Fruit fly (Drosophila melanogaster) whole organism, prepupa: ENCODE measurements around the gene CG33303.
A peak's percentile ranks its signal among the peaks of the same experiment; 100 is the strongest.

Experiments
- CG10631 ChIP-seq: fragments of 200-800 bp; sonication (Bioruptor generic); optimal IDR thresholded peaks from 2 replicates; lab custom pipeline; 2016; ENCODE audit warnings: missing biosample characterization, missing genetic modification characterization
- CG10669 ChIP-seq: fragments of 200-800 bp; sonication (Bioruptor generic); optimal IDR thresholded peaks from 3 replicates; lab custom pipeline; 2018; ENCODE audit warnings: missing biosample characterization, mild to moderate bottlenecking, missing genetic modification characterization, moderate library complexity
- CG11294 ChIP-seq: fragments of 200-800 bp; sonication (Bioruptor generic); IDR thresholded peaks from 2 replicates; pipeline ENCODE4 v1.3.6; 2022; ENCODE audit warnings: missing biosample characterization, missing genetic modification characterization
- CG15336 ChIP-seq: fragments of 200-800 bp; sonication (Bioruptor generic); IDR thresholded peaks from 2 replicates; pipeline ENCODE4 v1.3.6; 2022; ENCODE audit warnings: missing biosample characterization, missing genetic modification characterization
- CG1621 ChIP-seq: fragments of 200-800 bp; sonication (Bioruptor generic); optimal IDR thresholded peaks from 3 replicates; lab custom pipeline; 2018; ENCODE audit warnings: missing biosample characterization, mild to moderate bottlenecking, missing genetic modification characterization
- CG3032 ChIP-seq: fragments of 200-800 bp; optimal IDR thresholded peaks from 2 replicates; lab custom pipeline; 2019; ENCODE audit warnings: missing biosample characterization, mild to moderate bottlenecking, missing genetic modification characterization, moderate library complexity
- CG31627 ChIP-seq: fragments of 200-800 bp; sonication (Bioruptor generic); optimal IDR thresholded peaks from 3 replicates; lab custom pipeline; 2016; ENCODE audit warnings: missing biosample characterization, missing genetic modification characterization
- CG34406 ChIP-seq: fragments of 200-800 bp; sonication (Bioruptor generic); optimal IDR thresholded peaks from 3 replicates; lab custom pipeline; 2016; ENCODE audit warnings: missing biosample characterization, missing genetic modification characterization
- CG3919 ChIP-seq: fragments of 200-800 bp; sonication (Bioruptor generic); optimal IDR thresholded peaks from 3 replicates; lab custom pipeline; 2016; ENCODE audit warnings: missing biosample characterization, missing genetic modification characterization
- CG6276 ChIP-seq: fragments of 200-800 bp; sonication (Bioruptor generic); optimal IDR thresholded peaks from 2 replicates; lab custom pipeline; 2017; ENCODE audit warnings: missing biosample characterization, mild to moderate bottlenecking, missing genetic modification characterization
- CG6854 ChIP-seq: fragments of 200-800 bp; sonication (Bioruptor generic); optimal IDR thresholded peaks from 2 replicates; lab custom pipeline; 2017; ENCODE audit warnings: missing biosample characterization, mild to moderate bottlenecking, missing genetic modification characterization
- CG8319 ChIP-seq: fragments of 200-800 bp; sonication (Bioruptor generic); optimal IDR thresholded peaks from 3 replicates; lab custom pipeline; 2016; ENCODE audit warnings: missing biosample characterization, missing genetic modification characterization
- CG9139 ChIP-seq: fragments of 200-800 bp; sonication (Bioruptor generic); optimal IDR thresholded peaks from 3 replicates; lab custom pipeline; 2017; ENCODE audit warnings: missing biosample characterization, mild to moderate bottlenecking, missing genetic modification characterization
- Eip75B ChIP-seq: fragments of 200-800 bp; sonication (Bioruptor generic); optimal IDR thresholded peaks from 3 replicates; lab custom pipeline; 2016; ENCODE audit warnings: missing biosample characterization, missing genetic modification characterization
- Eip78C ChIP-seq: fragments of 200-800 bp; sonication (Bioruptor generic); peaks from one replicate; lab custom pipeline; 2016; ENCODE audit warnings: missing biosample characterization, missing genetic modification characterization
- Eip93F ChIP-seq: fragments of 200-800 bp; sonication (Bioruptor generic); optimal IDR thresholded peaks from 2 replicates; lab custom pipeline; 2016; ENCODE audit warnings: missing biosample characterization, mild to moderate bottlenecking, missing genetic modification characterization
- Gug ChIP-seq: fragments of 200-800 bp; sonication (Bioruptor generic); IDR thresholded peaks from 2 replicates; pipeline ENCODE4 v1.3.6; 2022; ENCODE audit warnings: missing biosample characterization, missing genetic modification characterization
- Hr38 ChIP-seq: sonication (Bioruptor generic); optimal IDR thresholded peaks from 2 replicates; lab custom pipeline; 2016; ENCODE audit warnings: missing biosample characterization, missing genetic modification characterization
- Hr4 ChIP-seq: fragments of 200-800 bp; sonication (Bioruptor generic); optimal IDR thresholded peaks from 3 replicates; lab custom pipeline; 2016; ENCODE audit warnings: missing biosample characterization, missing genetic modification characterization
- Lpt ChIP-seq: fragments of 200-800 bp; sonication (Bioruptor generic); optimal IDR thresholded peaks from 3 replicates; lab custom pipeline; 2016; ENCODE audit warnings: missing biosample characterization, missing genetic modification characterization
- Met ChIP-seq: fragments of 200-800 bp; sonication (Bioruptor generic); optimal IDR thresholded peaks from 3 replicates; lab custom pipeline; 2016; ENCODE audit warnings: missing biosample characterization, missing genetic modification characterization
- OdsH ChIP-seq: fragments of 200-800 bp; sonication (Bioruptor generic); optimal IDR thresholded peaks from 3 replicates; lab custom pipeline; 2016; ENCODE audit warnings: missing biosample characterization, missing genetic modification characterization
- Smox ChIP-seq: fragments of 200-800 bp; sonication (Bioruptor generic); optimal IDR thresholded peaks from 3 replicates; lab custom pipeline; 2016; ENCODE audit warnings: missing biosample characterization, missing genetic modification characterization
- Sox102F ChIP-seq: fragments of 200-800 bp; sonication (Bioruptor generic); optimal IDR thresholded peaks from 2 replicates; lab custom pipeline; 2016; ENCODE audit warnings: missing biosample characterization, mild to moderate bottlenecking, missing genetic modification characterization
- Sox14 ChIP-seq: fragments of 200-800 bp; sonication (Bioruptor generic); optimal IDR thresholded peaks from 3 replicates; lab custom pipeline; 2016; ENCODE audit warnings: missing biosample characterization, missing genetic modification characterization
- Sox15 ChIP-seq: fragments of 200-800 bp; sonication (Bioruptor generic); optimal IDR thresholded peaks from 3 replicates; lab custom pipeline; 2016; ENCODE audit warnings: missing biosample characterization, missing genetic modification characterization
- achi ChIP-seq: fragments of 200-800 bp; sonication (Bioruptor generic); optimal IDR thresholded peaks from 3 replicates; lab custom pipeline; 2016; ENCODE audit warnings: missing biosample characterization, missing genetic modification characterization
- acj6 ChIP-seq: fragments of 200-800 bp; sonication (Bioruptor generic); optimal IDR thresholded peaks from 3 replicates; lab custom pipeline; 2016; ENCODE audit warnings: missing biosample characterization, missing genetic modification characterization
- cyc ChIP-seq: fragments of 200-800 bp; sonication (Bioruptor generic); optimal IDR thresholded peaks from 3 replicates; lab custom pipeline; 2016; ENCODE audit warnings: missing biosample characterization, missing genetic modification characterization
- dsx ChIP-seq: fragments of 200-800 bp; optimal IDR thresholded peaks from 3 replicates; lab custom pipeline; 2019; ENCODE audit warnings: missing biosample characterization, mild to moderate bottlenecking, missing genetic modification characterization, moderate library complexity; ENCODE audit not compliant: poor library complexity, severe bottlenecking
- esn ChIP-seq: fragments of 200-800 bp; sonication (Bioruptor generic); optimal IDR thresholded peaks from 2 replicates; lab custom pipeline; 2016; ENCODE audit warnings: missing biosample characterization, mild to moderate bottlenecking, missing genetic modification characterization, moderate library complexity
- fd59A ChIP-seq: fragments of 200-800 bp; sonication (Bioruptor generic); optimal IDR thresholded peaks from 2 replicates; lab custom pipeline; 2017; ENCODE audit warnings: missing biosample characterization, mild to moderate bottlenecking, missing genetic modification characterization, missing genetic modification reagents
- fkh ChIP-seq: fragments of 200-800 bp; sonication (Bioruptor generic); optimal IDR thresholded peaks from 3 replicates; lab custom pipeline; 2017; ENCODE audit warnings: missing biosample characterization, mild to moderate bottlenecking, missing genetic modification characterization, moderate library complexity
- lz ChIP-seq: fragments of 200-800 bp; sonication (Bioruptor generic); optimal IDR thresholded peaks from 3 replicates; lab custom pipeline; 2016; ENCODE audit warnings: missing biosample characterization, missing genetic modification characterization
- net ChIP-seq: fragments of 200-800 bp; sonication (Bioruptor generic); optimal IDR thresholded peaks from 3 replicates; lab custom pipeline; 2016; ENCODE audit warnings: missing biosample characterization, missing genetic modification characterization
- pdm3 ChIP-seq: fragments of 200-800 bp; sonication (Bioruptor generic); optimal IDR thresholded peaks from 3 replicates; lab custom pipeline; 2016; ENCODE audit warnings: missing biosample characterization, missing genetic modification characterization
- salr ChIP-seq, 2 experiments: fragments of 200-800 bp; sonication (Bioruptor generic); optimal IDR thresholded peaks; 3 replicates each; lab custom pipeline; 2016 to 2018; ENCODE audit warnings: missing biosample characterization in 2 of 2, missing genetic modification characterization in 2 of 2, mild to moderate bottlenecking in 1 of 2
- spab ChIP-seq: fragments of 200-800 bp; sonication (Bioruptor generic); optimal IDR thresholded peaks from 2 replicates; lab custom pipeline; 2017; ENCODE audit warnings: missing biosample characterization, mild to moderate bottlenecking, missing genetic modification characterization, missing genetic modification reagents
- svp ChIP-seq: fragments of 200-800 bp; sonication (Bioruptor generic); peaks from one replicate; lab custom pipeline; 2016; ENCODE audit warnings: missing biosample characterization, missing genetic modification characterization
- topi ChIP-seq: fragments of 200-800 bp; sonication (Bioruptor generic); optimal IDR thresholded peaks from 3 replicates; lab custom pipeline; 2016; ENCODE audit warnings: missing biosample characterization, missing genetic modification characterization
- vri ChIP-seq: fragments of 200-800 bp; sonication (Bioruptor generic); optimal IDR thresholded peaks from 3 replicates; lab custom pipeline; 2016; ENCODE audit warnings: missing biosample characterization, mild to moderate bottlenecking, missing genetic modification characterization

Gene CG33303

DNA sequence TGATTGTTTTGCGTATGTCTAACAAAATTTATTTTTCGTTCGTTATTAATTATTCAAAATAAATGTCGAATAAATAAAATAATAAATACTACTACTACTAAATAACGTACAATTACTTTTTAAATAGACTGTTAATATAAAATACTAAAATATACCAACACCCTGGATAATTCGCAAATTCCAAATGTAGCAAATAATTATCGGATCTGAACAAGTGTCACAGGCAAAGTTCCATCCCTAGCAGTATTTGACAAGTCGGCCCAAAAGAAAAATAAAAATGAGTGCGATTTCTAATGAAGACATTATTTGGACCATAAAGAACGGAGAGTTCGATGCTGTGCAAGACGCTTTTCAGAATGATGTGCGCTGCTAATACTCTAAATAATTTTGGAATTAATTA, 34.2 kb downstream of the CG33303 start, which contains the start of gene CG31715 (continued):
- TF ChIP-seq CG10669 (GFP tag; lab: Kevin White, UChicago) (no peak), spab (GFP tag; lab: Kevin White, UChicago) (no peak), Met (peak; percentile 13), pdm3 (GFP tag; lab: Kevin White, UChicago) (peak; percentile 23), CG31627 (no peak), CG34406 (GFP tag; lab: Kevin White, UChicago) (no peak), Gug (GFP tag; lab: Robert Waterston, UW) (no peak), CG6276 (GFP tag; lab: Kevin White, UChicago) (no peak)

DNA sequence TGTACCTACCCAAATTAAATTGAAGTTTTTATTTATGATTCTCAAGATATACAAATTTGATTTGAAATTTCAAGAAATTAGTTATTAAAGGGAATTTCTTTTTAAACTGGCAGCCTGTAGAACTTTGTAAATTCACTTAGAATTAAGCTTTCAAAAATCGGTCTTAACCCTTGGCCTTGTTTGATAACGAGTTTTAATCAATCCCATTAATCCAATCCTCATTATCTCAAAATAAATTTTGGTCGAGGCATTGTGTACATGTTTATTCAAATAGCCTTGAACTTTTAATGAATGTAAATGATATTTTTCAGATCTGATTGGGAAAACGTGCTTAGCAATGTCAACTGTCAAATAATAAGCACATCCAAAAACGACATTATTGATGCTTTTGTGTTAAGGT, 35.7 kb downstream of the CG33303 start:
- no peak for TF ChIP-seq Hr38 (GFP tag; lab: Kevin White, UChicago)
- TF ChIP-seq svp, result peak; percentile 71
- no peak for TF ChIP-seq pdm3 (GFP tag; lab: Kevin White, UChicago)
- peak; percentile 24 for TF ChIP-seq Eip78C (GFP tag; lab: Kevin White, UChicago)

DNA sequence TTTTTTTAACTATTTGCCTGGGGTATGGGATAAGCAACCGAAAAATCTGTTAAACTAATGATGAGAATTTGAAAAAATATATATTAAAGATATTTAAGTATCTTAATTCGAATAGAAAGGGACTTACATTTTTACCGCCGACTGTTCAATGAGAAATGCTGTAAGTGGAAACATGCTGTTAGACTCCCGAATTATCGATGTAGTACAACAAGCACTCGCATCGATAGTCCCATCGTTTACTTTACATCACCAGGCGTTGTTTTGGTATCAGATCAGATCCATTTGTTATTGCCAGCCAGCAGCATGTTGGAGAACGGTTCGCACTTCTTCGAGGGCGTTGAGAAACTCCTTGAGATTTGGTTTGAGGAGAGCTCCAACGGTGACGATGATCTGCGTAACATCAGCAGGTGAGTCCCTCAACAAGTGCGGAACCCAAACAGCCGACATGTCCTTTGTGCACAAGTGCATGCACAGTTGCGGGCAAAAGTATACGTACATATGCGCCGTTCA, 36.3 kb downstream of the CG33303 start, which contains the start of gene SamDC:
TSS of gene SamDC (plus strand) at position 246 of the 510 bp plus-strand sequence.
- TF ChIP-seq CG8319 (GFP tag; lab: Kevin White, UChicago), result no peak
- peak; percentile 38 for TF ChIP-seq CG3032 (tag; lab: Kevin White, UChicago)
- peak; percentile 58 for TF ChIP-seq Sox14 (GFP tag; lab: Kevin White, UChicago)
- no peak for TF ChIP-seq Gug (GFP tag; lab: Robert Waterston, UW)
- peak; percentile 53 for TF ChIP-seq esn (GFP tag; lab: Kevin White, UChicago)
- TF ChIP-seq CG1621 (tag; lab: Kevin White, UChicago), result no peak
- peak; percentile 39 for TF ChIP-seq pdm3 (GFP tag; lab: Kevin White, UChicago)
- TF ChIP-seq salr (GFP tag; optimal IDR thresholded peaks at IDR 0.05; lab: Kevin White, UChicago), result peak in 1 of 2 experiments; percentile 33
- TF ChIP-seq achi (GFP tag; lab: Kevin White, UChicago), result peak; percentile 1
- TF ChIP-seq vri (GFP tag; lab: Kevin White, UChicago), result peak; percentile 44
- TF ChIP-seq CG31627, result no peak
- TF ChIP-seq lz (GFP tag; lab: Kevin White, UChicago), result peak; percentile 15
- TF ChIP-seq acj6, result peak; percentile 30
- peak; percentile 25 for TF ChIP-seq Eip93F (GFP tag; lab: Kevin White, UChicago)
- peak; percentile 63 for TF ChIP-seq CG15336 (GFP tag; lab: Robert Waterston, UW)
- TF ChIP-seq Met, result peak; percentile 18
- peak; percentile 45 for TF ChIP-seq CG10631
- no peak for TF ChIP-seq Sox15 (GFP tag; lab: Kevin White, UChicago)
- TF ChIP-seq CG11294 (GFP tag; lab: Robert Waterston, UW), result no peak
- peak; percentile 16 for TF ChIP-seq Lpt (GFP tag; lab: Kevin White, UChicago)
- TF ChIP-seq fkh (GFP tag; lab: Kevin White, UChicago), result peak; percentile 78
- TF ChIP-seq Sox102F (GFP tag; lab: Kevin White, UChicago), result peak; percentile 8
- peak; percentile 25 for TF ChIP-seq Smox (GFP tag; lab: Kevin White, UChicago)
- TF ChIP-seq cyc, result peak; percentile 1
- no peak for TF ChIP-seq CG6276 (GFP tag; lab: Kevin White, UChicago)
- TF ChIP-seq Eip78C (GFP tag; lab: Kevin White, UChicago), result peak; percentile 73
- TF ChIP-seq Eip75B (GFP tag; lab: Kevin White, UChicago), result peak; percentile 9
- TF ChIP-seq dsx (GFP tag; lab: Kevin White, UChicago), result peak; percentile 19
- peak; percentile 19 for TF ChIP-seq CG6854 (GFP tag; lab: Kevin White, UChicago)
- TF ChIP-seq topi (GFP tag; lab: Kevin White, UChicago), result peak; percentile 37
- TF ChIP-seq spab (GFP tag; lab: Kevin White, UChicago), result no peak
- peak; percentile 28 for TF ChIP-seq Hr4 (GFP tag; lab: Kevin White, UChicago)
- peak; percentile 13 for TF ChIP-seq net (GFP tag; lab: Kevin White, UChicago)
- TF ChIP-seq OdsH (GFP tag; lab: Kevin White, UChicago), result peak; percentile 31
- TF ChIP-seq CG3919 (GFP tag; lab: Kevin White, UChicago), result peak; percentile 21
- TF ChIP-seq fd59A (GFP tag; lab: Kevin White, UChicago), result no peak
- no peak for TF ChIP-seq CG9139 (GFP tag; lab: Kevin White, UChicago)
